Fruit fly (Drosophila melanogaster) whole organism, embryonic: ENCODE data around the gene temp.
A peak's percentile ranks its signal among the peaks of the same experiment; 100 is the strongest.

Experiments used
- Atf6 ChIP-seq: fragments of 200-800 bp; sonication (Bioruptor generic); IDR thresholded peaks from 2 replicates; pipeline ENCODE4 v1.3.6; 2022; ENCODE audit warnings: missing biosample characterization, missing genetic modification characterization
- CG10321 ChIP-seq: fragments of 200-800 bp; sonication (Bioruptor generic); IDR thresholded peaks from 2 replicates; pipeline ENCODE4 v1.3.6; 2022; ENCODE audit warnings: missing biosample characterization, missing genetic modification characterization
- CG10979 ChIP-seq: fragments of 200-800 bp; sonication (Bioruptor generic); optimal IDR thresholded peaks from 2 replicates; lab custom pipeline; 2018; ENCODE audit warnings: missing biosample characterization, mild to moderate bottlenecking, missing genetic modification characterization, moderate library complexity
- CG11247 ChIP-seq: fragments of 200-800 bp; sonication (Bioruptor generic); IDR thresholded peaks from 2 replicates; pipeline ENCODE4 v1.3.6; 2022; ENCODE audit warnings: missing biosample characterization, missing genetic modification characterization
- CG13624 ChIP-seq: fragments of 200-800 bp; sonication (Bioruptor generic); optimal IDR thresholded peaks from 2 replicates; lab custom pipeline; 2016; ENCODE audit warnings: missing biosample characterization, missing genetic modification characterization
- CG13894 ChIP-seq: fragments of 200-800 bp; sonication (Bioruptor generic); optimal IDR thresholded peaks from 3 replicates; lab custom pipeline; 2018; ENCODE audit warnings: missing biosample characterization, mild to moderate bottlenecking, missing genetic modification characterization, moderate library complexity
- CG14050 ChIP-seq: fragments of 200-800 bp; sonication (Bioruptor generic); IDR thresholded peaks from 3 replicates; pipeline ENCODE4 v1.3.6; 2022; ENCODE audit warnings: missing biosample characterization, missing genetic modification characterization
- CG1647 ChIP-seq: fragments of 200-800 bp; sonication (Bioruptor generic); optimal IDR thresholded peaks from 3 replicates; lab custom pipeline; 2016; ENCODE audit warnings: missing biosample characterization, missing genetic modification characterization
- CG2199 ChIP-seq: fragments of 200-800 bp; sonication (Bioruptor generic); IDR thresholded peaks from 3 replicates; pipeline ENCODE4 v1.3.6; 2022; ENCODE audit warnings: missing biosample characterization, missing genetic modification characterization
- CG30431 ChIP-seq: fragments of 200-800 bp; sonication (Bioruptor generic); optimal IDR thresholded peaks from 2 replicates; lab custom pipeline; 2017; ENCODE audit warnings: missing biosample characterization, missing genetic modification characterization
- CG31365 ChIP-seq: fragments of 200-800 bp; sonication (Bioruptor generic); optimal IDR thresholded peaks from 2 replicates; lab custom pipeline; 2018; ENCODE audit warnings: missing biosample characterization, mild to moderate bottlenecking, missing genetic modification characterization
- CG31441 ChIP-seq: fragments of 200-800 bp; sonication (Bioruptor generic); IDR thresholded peaks from 2 replicates; pipeline ENCODE4 v1.3.6; 2022; ENCODE audit warnings: missing biosample characterization, missing genetic modification characterization
- CG33213 ChIP-seq: fragments of 200-800 bp; sonication (Bioruptor generic); optimal IDR thresholded peaks from 3 replicates; lab custom pipeline; 2016; ENCODE audit warnings: missing biosample characterization, missing genetic modification characterization
- CG3838 ChIP-seq: fragments of 200-800 bp; sonication (Bioruptor generic); optimal IDR thresholded peaks from 3 replicates; lab custom pipeline; 2016; ENCODE audit warnings: missing biosample characterization, missing genetic modification characterization
- CG4617 ChIP-seq: fragments of 200-800 bp; sonication (Bioruptor generic); optimal IDR thresholded peaks from 3 replicates; lab custom pipeline; 2016; ENCODE audit warnings: missing biosample characterization, missing genetic modification characterization, borderline replicate concordance
- CG4730 ChIP-seq: fragments of 200-800 bp; sonication (Bioruptor generic); IDR thresholded peaks from 2 replicates; pipeline ENCODE4 v1.3.6; 2022; ENCODE audit warnings: missing biosample characterization, missing genetic modification characterization
- CG6791 ChIP-seq: fragments of 200-800 bp; sonication (Bioruptor generic); IDR thresholded peaks from 3 replicates; pipeline ENCODE4 v1.3.6; 2022; ENCODE audit warnings: missing biosample characterization, missing genetic modification characterization; ENCODE audit not compliant: partially characterized antibody
- CG8290 ChIP-seq, 3 experiments: fragments of 200-800 bp; sonication (Bioruptor generic); optimal IDR thresholded peaks; 2 replicates each; lab custom pipeline; 2016 to 2019; ENCODE audit warnings: missing biosample characterization in 3 of 3, missing genetic modification characterization in 3 of 3, mild to moderate bottlenecking in 2 of 3, moderate library complexity in 1 of 3
- CG9727 ChIP-seq: fragments of 200-800 bp; sonication (Bioruptor generic); optimal IDR thresholded peaks from 3 replicates; lab custom pipeline; 2017; ENCODE audit warnings: missing biosample characterization, mild to moderate bottlenecking, missing genetic modification characterization
- CG9817 ChIP-seq: fragments of 200-800 bp; sonication (Bioruptor generic); optimal IDR thresholded peaks from 2 replicates; lab custom pipeline; 2018; ENCODE audit warnings: missing biosample characterization, mild to moderate bottlenecking, missing genetic modification characterization, moderate library complexity
- CHES-1-like ChIP-seq: fragments of 200-800 bp; sonication (Bioruptor generic); optimal IDR thresholded peaks from 2 replicates; lab custom pipeline; 2016; ENCODE audit warnings: missing biosample characterization, missing genetic modification characterization
- Fer3 ChIP-seq: fragments of 200-800 bp; sonication (Bioruptor generic); optimal IDR thresholded peaks from 2 replicates; lab custom pipeline; 2018; ENCODE audit warnings: missing biosample characterization, mild to moderate bottlenecking, missing genetic modification characterization, moderate library complexity
- Max ChIP-seq: fragments of 200-800 bp; sonication (Bioruptor generic); optimal IDR thresholded peaks from 2 replicates; lab custom pipeline; 2016; ENCODE audit warnings: missing biosample characterization, mild to moderate bottlenecking, missing genetic modification characterization
- NC2α ChIP-seq: fragments of 200-800 bp; sonication (Bioruptor generic); optimal IDR thresholded peaks from 2 replicates; lab custom pipeline; 2016; ENCODE audit warnings: missing biosample characterization, missing genetic modification characterization
- Pdp1 ChIP-seq, 2 experiments: fragments of 200-800 bp; sonication (Bioruptor generic); optimal IDR thresholded peaks; 3 replicates each; lab custom pipeline; 2016; ENCODE audit warnings: missing biosample characterization in 2 of 2, missing genetic modification characterization in 2 of 2, mild to moderate bottlenecking in 1 of 2, moderate library complexity in 1 of 2
- Ravus ChIP-seq: fragments of 200-800 bp; sonication (Bioruptor generic); IDR thresholded peaks from 2 replicates; pipeline ENCODE4 v1.3.6; 2022; ENCODE audit warnings: missing biosample characterization, missing genetic modification characterization
- Sox102F ChIP-seq: fragments of 200-800 bp; sonication (Bioruptor generic); optimal IDR thresholded peaks from 2 replicates; lab custom pipeline; 2018; ENCODE audit warnings: missing biosample characterization, mild to moderate bottlenecking, missing genetic modification characterization, moderate library complexity
- ac ChIP-seq: fragments of 200-800 bp; sonication (Bioruptor generic); optimal IDR thresholded peaks from 3 replicates; lab custom pipeline; 2017; ENCODE audit warnings: missing biosample characterization, mild to moderate bottlenecking, missing genetic modification characterization
- cas ChIP-seq: fragments of 200-800 bp; sonication (Bioruptor generic); IDR thresholded peaks from 2 replicates; pipeline ENCODE4 v1.3.6; 2022; ENCODE audit warnings: missing biosample characterization, missing genetic modification characterization
- da ChIP-seq: fragments of 200-800 bp; sonication (Bioruptor generic); optimal IDR thresholded peaks from 2 replicates; lab custom pipeline; 2016; ENCODE audit warnings: missing biosample characterization, missing genetic modification characterization
- danr ChIP-seq: fragments of 200-800 bp; sonication (Bioruptor generic); IDR thresholded peaks from 2 replicates; pipeline ENCODE4 v1.3.6; 2022; ENCODE audit warnings: missing biosample characterization, missing genetic modification characterization
- dimm ChIP-seq: fragments of 200-800 bp; sonication (Bioruptor generic); IDR thresholded peaks from 2 replicates; pipeline ENCODE4 v1.3.6; 2022; ENCODE audit warnings: missing biosample characterization, missing genetic modification characterization
- dmrt11E ChIP-seq: fragments of 200-800 bp; sonication (Bioruptor generic); optimal IDR thresholded peaks from 3 replicates; lab custom pipeline; 2018; ENCODE audit warnings: missing biosample characterization, mild to moderate bottlenecking, missing genetic modification characterization, moderate library complexity
- fd102C ChIP-seq: fragments of 200-800 bp; sonication (Bioruptor generic); optimal IDR thresholded peaks from 2 replicates; lab custom pipeline; 2018; ENCODE audit warnings: missing biosample characterization, mild to moderate bottlenecking, missing genetic modification characterization, moderate library complexity
- gce ChIP-seq: fragments of 200-800 bp; sonication (Bioruptor generic); IDR thresholded peaks from 3 replicates; pipeline ENCODE4 v1.3.6; 2022; ENCODE audit warnings: missing biosample characterization, missing genetic modification characterization
- gem ChIP-seq: fragments of 200-800 bp; sonication (Bioruptor generic); optimal IDR thresholded peaks from 2 replicates; lab custom pipeline; 2019; ENCODE audit warnings: missing biosample characterization, mild to moderate bottlenecking, missing genetic modification characterization, moderate library complexity
- hbn ChIP-seq: fragments of 200-800 bp; sonication (Bioruptor generic); IDR thresholded peaks from 2 replicates; pipeline ENCODE4 v1.3.6; 2022; ENCODE audit warnings: missing biosample characterization, missing genetic modification characterization; ENCODE audit not compliant: partially characterized antibody
- ind ChIP-seq: fragments of 200-800 bp; sonication (Bioruptor generic); optimal IDR thresholded peaks from 3 replicates; lab custom pipeline; 2016; ENCODE audit warnings: missing biosample characterization, missing genetic modification characterization
- lola ChIP-seq, 3 experiments: fragments of >200 bp in 2 of 3; fragments of 200-800 bp in 1 of 3; sonication (Bioruptor generic) in 1 of 3; optimal IDR thresholded peaks; 2 replicates each; lab custom pipeline; 2017 to 2019; ENCODE audit warnings: missing biosample characterization in 3 of 3, missing genetic modification characterization in 3 of 3, mild to moderate bottlenecking in 1 of 3, moderate library complexity in 1 of 3
- odd ChIP-seq: fragments of 200-800 bp; sonication (Bioruptor generic); optimal IDR thresholded peaks from 2 replicates; lab custom pipeline; 2017; ENCODE audit warnings: missing biosample characterization, mild to moderate bottlenecking, missing genetic modification characterization
- run ChIP-seq: fragments of 200-800 bp; sonication (Bioruptor generic); optimal IDR thresholded peaks from 3 replicates; lab custom pipeline; 2018; ENCODE audit warnings: missing biosample characterization, mild to moderate bottlenecking, missing genetic modification characterization
- sd ChIP-seq: fragments of 200-800 bp; sonication (Bioruptor generic); optimal IDR thresholded peaks from 3 replicates; lab custom pipeline; 2018; ENCODE audit warnings: missing biosample characterization, mild to moderate bottlenecking, missing genetic modification characterization, moderate library complexity
- seq ChIP-seq: fragments of 200-800 bp; sonication (Bioruptor generic); IDR thresholded peaks from 2 replicates; pipeline ENCODE4 v1.3.6; 2022; ENCODE audit warnings: missing biosample characterization, missing genetic modification characterization
- shn ChIP-seq: fragments of 200-800 bp; sonication (Bioruptor generic); optimal IDR thresholded peaks from 3 replicates; lab custom pipeline; 2016; ENCODE audit warnings: missing biosample characterization, missing genetic modification characterization
- unpg ChIP-seq: fragments of 200-800 bp; sonication (Bioruptor generic); optimal IDR thresholded peaks from 3 replicates; lab custom pipeline; 2018; ENCODE audit warnings: missing biosample characterization, mild to moderate bottlenecking, missing genetic modification characterization, moderate library complexity
- yki ChIP-seq: fragments of >200 bp; optimal IDR thresholded peaks from 3 replicates; lab custom pipeline; 2018
- zen ChIP-seq: fragments of 200-800 bp; sonication (Bioruptor generic); optimal IDR thresholded peaks from 3 replicates; lab custom pipeline; 2018; ENCODE audit warnings: missing biosample characterization, mild to moderate bottlenecking, missing genetic modification characterization, moderate library complexity
- zf30C ChIP-seq: fragments of 200-800 bp; sonication (Bioruptor generic); optimal IDR thresholded peaks from 3 replicates; lab custom pipeline; 2018; ENCODE audit warnings: missing biosample characterization, mild to moderate bottlenecking, missing genetic modification characterization

The temp gene

DNA sequence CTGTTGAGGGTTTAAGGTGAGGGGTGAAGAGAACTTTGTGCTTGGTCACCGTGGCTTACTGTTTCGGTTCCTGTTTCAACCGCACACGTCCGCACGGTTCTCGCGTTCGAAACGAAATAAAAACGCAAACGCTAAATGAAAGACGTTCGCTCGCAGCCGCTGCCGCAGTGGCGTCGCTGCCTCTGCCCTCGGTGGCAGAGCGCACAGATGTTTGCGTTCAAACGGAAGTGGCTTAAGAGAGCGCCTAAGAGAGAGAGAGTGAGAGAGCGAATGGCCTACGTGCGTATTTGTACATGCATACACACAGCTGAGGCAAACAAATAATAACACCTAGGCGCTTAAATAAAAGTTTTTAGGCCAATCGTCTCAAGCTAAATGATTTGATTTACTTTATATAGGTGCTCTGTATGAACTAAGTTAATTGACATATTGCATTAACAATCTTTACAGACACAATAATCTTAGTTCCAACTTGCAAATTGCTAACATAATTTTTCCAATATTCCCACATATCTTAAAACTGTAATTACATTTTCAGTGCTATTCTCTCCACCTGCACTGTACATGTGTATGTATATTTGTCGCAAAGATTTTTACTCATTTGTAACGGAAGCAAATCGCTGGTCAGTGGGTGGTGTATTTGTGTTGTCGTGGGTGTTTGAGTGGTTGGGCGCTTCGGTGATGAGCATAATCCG is 31.1 kb upstream of the temp start, which contains the start of gene CG2865 (continued):
- peak; percentile 96 for TF ChIP-seq CG13624 (GFP tag; lab: Kevin White, UChicago)
- peak; percentile 83 for TF ChIP-seq CG4617 (GFP tag; lab: Kevin White, UChicago)
- peak; percentile 91 for TF ChIP-seq Max
- TF ChIP-seq odd (GFP tag; lab: Kevin White, UChicago): peak; percentile 97
- TF ChIP-seq Atf6: peak; percentile 93
- TF ChIP-seq shn: peak; percentile 89
- peak; percentile 96 for TF ChIP-seq CHES-1-like (GFP tag; lab: Kevin White, UChicago)
- peak; percentile 92 for TF ChIP-seq dmrt11E (tag; lab: Kevin White, UChicago)
- peak; percentile 93 for TF ChIP-seq Sox102F (GFP tag; lab: Kevin White, UChicago)
- peak; percentile 23; the same call in 1 of the 3 replicates for TF ChIP-seq CG6791 (GFP tag; lab: Robert Waterston, UW)
- TF ChIP-seq gem (tag; lab: Kevin White, UChicago): peak; percentile 97
- peak; percentile 74 for TF ChIP-seq cas (GFP tag; lab: Robert Waterston, UW)
- TF ChIP-seq CG31365: peak; percentile 86
- TF ChIP-seq CG4730 (GFP tag; lab: Robert Waterston, UW): peak; percentile 78
- peak; percentile 33 for TF ChIP-seq da
- TF ChIP-seq dimm: peak; percentile 61; the same call in 1 of the 2 replicates
- peak; percentile 72 for TF ChIP-seq CG11247 (GFP tag; lab: Robert Waterston, UW)
- TF ChIP-seq run (tag; lab: Kevin White, UChicago): peak; percentile 95
- TF ChIP-seq ind (GFP tag; lab: Kevin White, UChicago): peak; percentile 91
- peak; percentile 90 to 93 for TF ChIP-seq Pdp1 (GFP tag; optimal IDR thresholded peaks at IDR 0.05; lab: Kevin White, UChicago)
- peak; percentile 77 for TF ChIP-seq ac (GFP tag; lab: Kevin White, UChicago)
- peak; percentile 93 for TF ChIP-seq CG9817 (tag; lab: Kevin White, UChicago)
- TF ChIP-seq CG9727 (GFP tag; lab: Kevin White, UChicago): peak; percentile 93
- peak in 1 of 3 experiments; percentile 94 for TF ChIP-seq lola (GFP tag; optimal IDR thresholded peaks at IDR 0.05; lab: Kevin White, UChicago)
- TF ChIP-seq CG30431 (GFP tag; lab: Kevin White, UChicago): peak; percentile 80
- TF ChIP-seq CG14050 (GFP tag; lab: Robert Waterston, UW): peak; percentile 78
- peak; percentile 94 for TF ChIP-seq CG10979 (tag; lab: Kevin White, UChicago)
- TF ChIP-seq CG2199 (GFP tag; lab: Robert Waterston, UW): 0 out of 3 replicates have a peak, but pooled peaks have one; percentile 35
- peak; percentile 36 for TF ChIP-seq zf30C
- peak; percentile 96 for TF ChIP-seq Fer3
- TF ChIP-seq sd (tag; lab: Kevin White, UChicago): peak; percentile 92
- TF ChIP-seq seq (GFP tag; lab: Robert Waterston, UW): peak; percentile 94
- TF ChIP-seq fd102C (GFP tag; lab: Kevin White, UChicago): peak; percentile 57
- peak; percentile 76 for TF ChIP-seq danr (GFP tag; lab: Robert Waterston, UW)
- peak; percentile 62 for TF ChIP-seq Ravus (GFP tag; lab: Robert Waterston, UW)
- peak; percentile 96 for TF ChIP-seq CG31441 (GFP tag; lab: Robert Waterston, UW)
- TF ChIP-seq NC2α (GFP tag; lab: Kevin White, UChicago): peak; percentile 72
- TF ChIP-seq yki: peak; percentile 47
- TF ChIP-seq CG33213 (GFP tag; lab: Kevin White, UChicago): peak; percentile 68
- peak; percentile 45 for TF ChIP-seq CG3838 (GFP tag; lab: Kevin White, UChicago)
- TF ChIP-seq zen: peak; percentile 91
- TF ChIP-seq CG1647: peak; percentile 80
- peak; percentile 29; the same call in 2 of the 3 replicates for TF ChIP-seq gce (GFP tag; lab: Robert Waterston, UW)
- TF ChIP-seq CG10321 (GFP tag; lab: Robert Waterston, UW): peak; percentile 11; the same call in 1 of the 2 replicates
- TF ChIP-seq CG13894: peak; percentile 96
- no peak for TF ChIP-seq hbn (GFP tag; lab: Robert Waterston, UW)
- TF ChIP-seq CG8290 (GFP tag; optimal IDR thresholded peaks at IDR 0.05; lab: Kevin White, UChicago): peak; percentile 62
- peak; percentile 70 to 88 for TF ChIP-seq CG8290 (tag; optimal IDR thresholded peaks at IDR 0.05; lab: Kevin White, UChicago)
- peak; percentile 95 for TF ChIP-seq unpg
